Worm (Caenorhabditis elegans) whole organism, early embryonic: Measurements from ENCODE around the gene pelo-1.

ENCODE experiments used
- B0310.2 ChIP-seq: sonication (generic microtip); optimal IDR thresholded peaks from 2 replicates; lab custom pipeline; 2016; ENCODE audit warnings: mild to moderate bottlenecking, missing genetic modification characterization, missing compliant biosample characterization
- F13C5.2 ChIP-seq: sonication (generic microtip); optimal IDR thresholded peaks from 2 replicates; lab custom pipeline; 2017; ENCODE audit warnings: mild to moderate bottlenecking, missing genetic modification characterization, inconsistent platforms, missing compliant biosample characterization
- aly-1 ChIP-seq: sonication (generic microtip); optimal IDR thresholded peaks from 2 replicates; lab custom pipeline; 2016; ENCODE audit warnings: missing genetic modification characterization, missing compliant biosample characterization
- ama-1 ChIP-seq: fragments of 150-350 bp; optimal IDR thresholded peaks from 2 replicates; lab custom pipeline; 2014
- ceh-13 ChIP-seq: fragments of 200-800 bp; sonication (Bioruptor generic); optimal IDR thresholded peaks from 2 replicates; lab custom pipeline; 2018; ENCODE audit warnings: mild to moderate bottlenecking, missing genetic modification characterization, missing compliant biosample characterization
- ets-7 ChIP-seq: sonication (generic microtip); optimal IDR thresholded peaks from 2 replicates; lab custom pipeline; 2016; ENCODE audit warnings: missing genotype, missing genetic modification characterization, missing compliant biosample characterization
- flt-1 ChIP-seq: fragments of 200-800 bp; sonication (Bioruptor generic); IDR thresholded peaks from 2 replicates; pipeline ENCODE4 v1.3.6; 2022; ENCODE audit warnings: missing genetic modification characterization, missing compliant biosample characterization
- hmbx-1 ChIP-seq: sonication (generic microtip); optimal IDR thresholded peaks from 2 replicates; lab custom pipeline; 2016; ENCODE audit warnings: mild to moderate bottlenecking, missing genetic modification characterization, missing compliant biosample characterization
- hmg-4 ChIP-seq: fragments of 200-800 bp; sonication (Bioruptor generic); optimal IDR thresholded peaks from 2 replicates; lab custom pipeline; 2018; ENCODE audit warnings: mild to moderate bottlenecking, missing genetic modification characterization, missing compliant biosample characterization
- hnd-1 ChIP-seq: sonication (generic microtip); optimal IDR thresholded peaks from 2 replicates; lab custom pipeline; 2016; ENCODE audit warnings: missing genetic modification characterization, missing compliant biosample characterization
- pes-1 ChIP-seq: fragments of 200-800 bp; sonication (Bioruptor generic); IDR thresholded peaks from 2 replicates; pipeline ENCODE4 v1.3.6; 2022; ENCODE audit warnings: missing genetic modification reagents, missing genetic modification characterization, missing compliant biosample characterization
- scrt-1 ChIP-seq: fragments of 200-800 bp; sonication (Bioruptor generic); IDR thresholded peaks from 2 replicates; pipeline ENCODE4 v1.3.6; 2022; ENCODE audit warnings: missing genetic modification characterization, missing compliant biosample characterization
- sea-1 ChIP-seq: fragments of 200-800 bp; sonication (Bioruptor generic); conservative IDR thresholded peaks from 2 replicates; pipeline ENCODE4 v1.3.6; 2022; ENCODE audit warnings: missing genetic modification characterization, missing compliant biosample characterization
- tbx-37 ChIP-seq: fragments of 200-800 bp; sonication (Bioruptor generic); conservative IDR thresholded peaks from 2 replicates; pipeline ENCODE4 v1.3.6; 2022; ENCODE audit warnings: missing genetic modification reagents, missing genetic modification characterization, missing compliant biosample characterization
- tra-4 ChIP-seq: sonication (generic microtip); optimal IDR thresholded peaks from 2 replicates; lab custom pipeline; 2017; ENCODE audit warnings: missing genetic modification characterization, missing compliant biosample characterization

pelo-1 gene

ce11 chrIII:4157298-4157697 is 46.7 kb downstream of the pelo-1 start, which contains the start of gene C16C10.9:
Gene C16C10.9, minus strand, starts transcription at chrIII:4157398.
- TF ChIP-seq pes-1 (no peak), ama-1 (lab: Kevin White, UChicago) (no peak), tbx-37 (GFP tag; lab: Robert Waterston, UW) (no peak), scrt-1 (no peak), ets-7 (tag; lab: Kevin White, UChicago) (no peak)

ce11 chrIII:4153299-4153698 is 50.7 kb downstream of the pelo-1 start, which contains the start of gene glod-4:
Gene glod-4, plus strand, starts transcription at chrIII:4153599.
- TF ChIP-seq flt-1 (GFP tag; lab: Robert Waterston, UW) (no peak), ets-7 (tag; lab: Kevin White, UChicago) (no peak), tra-4 (tag; lab: Kevin White, UChicago) (no peak), hnd-1 (tag; lab: Kevin White, UChicago) (no peak), B0310.2 (tag; lab: Kevin White, UChicago) (no peak), scrt-1 (no peak), hmg-4 (GFP tag; lab: Kevin White, UChicago) (no peak)

ce11 chrIII:4152828-4153227 is 51.2 kb downstream of the pelo-1 start:
- no peak for TF ChIP-seq scrt-1
- TF ChIP-seq tra-4 (tag; lab: Kevin White, UChicago): no peak
- no peak for TF ChIP-seq tbx-37 (GFP tag; lab: Robert Waterston, UW)
- TF ChIP-seq F13C5.2 (tag; lab: Kevin White, UChicago): no peak
- no peak for TF ChIP-seq pes-1
- TF ChIP-seq sea-1 (GFP tag; lab: Robert Waterston, UW): no peak
- TF ChIP-seq ets-7 (tag; lab: Kevin White, UChicago): no peak
- no peak for TF ChIP-seq hmbx-1
- TF ChIP-seq aly-1 (tag; lab: Kevin White, UChicago): no peak
- no peak for TF ChIP-seq ceh-13 (GFP tag; lab: Kevin White, UChicago)
- no peak for TF ChIP-seq hnd-1 (tag; lab: Kevin White, UChicago)
- TF ChIP-seq hmg-4 (GFP tag; lab: Kevin White, UChicago): no peak
- no peak for TF ChIP-seq flt-1 (GFP tag; lab: Robert Waterston, UW)
- TF ChIP-seq ama-1 (lab: Kevin White, UChicago): no peak

ce11 chrIII:4152309-4152708 is 51.7 kb downstream of the pelo-1 start:
- no peak for TF ChIP-seq flt-1 (GFP tag; lab: Robert Waterston, UW)
